Fruit fly (Drosophila melanogaster) whole organism, wandering third instar larva: ENCODE measurements around the gene CG5273.
A peak's percentile ranks its signal among the peaks of the same experiment; 100 is the strongest.

Experiments used
- Abd-B ChIP-seq: fragments of >200 bp; optimal IDR thresholded peaks from 2 replicates; lab custom pipeline; 2017; ENCODE audit warnings: missing biosample characterization, missing genetic modification characterization
- CG32264 ChIP-seq: fragments of 200-800 bp; sonication (Bioruptor generic); optimal IDR thresholded peaks from 2 replicates; lab custom pipeline; 2016; ENCODE audit warnings: missing biosample characterization, missing genetic modification characterization
- CG9705 ChIP-seq: fragments of 200-800 bp; sonication (Bioruptor generic); optimal IDR thresholded peaks from 2 replicates; lab custom pipeline; 2018; ENCODE audit warnings: missing biosample characterization, mild to moderate bottlenecking, missing genetic modification characterization
- CrebA ChIP-seq: fragments of 200-800 bp; sonication (Bioruptor generic); optimal IDR thresholded peaks from 2 replicates; lab custom pipeline; 2016; ENCODE audit warnings: missing biosample characterization, mild to moderate bottlenecking, missing genetic modification characterization, borderline replicate concordance
- Dfd ChIP-seq: fragments of >200 bp; optimal IDR thresholded peaks from 2 replicates; lab custom pipeline; 2017; ENCODE audit warnings: missing biosample characterization, missing genetic modification characterization
- Dif ChIP-seq: fragments of 200-275, 200-300 bp; sonication (Bioruptor generic); optimal IDR thresholded peaks from 2 replicates; lab custom pipeline; 2018; ENCODE audit warnings: missing biosample characterization, missing genetic modification characterization; ENCODE audit not compliant: partially characterized antibody
- GATAd ChIP-seq: sonication (Bioruptor generic); optimal IDR thresholded peaks from 2 replicates; lab custom pipeline; 2016; ENCODE audit warnings: missing biosample characterization, missing genetic modification characterization
- HLH106 ChIP-seq: fragments of 200-800 bp; optimal IDR thresholded peaks from 3 replicates; lab custom pipeline; 2019; ENCODE audit warnings: missing biosample characterization, mild to moderate bottlenecking, missing genetic modification characterization, moderate library complexity
- Hnf4 ChIP-seq: fragments of 200-800 bp; sonication (Bioruptor generic); optimal IDR thresholded peaks from 2 replicates; lab custom pipeline; 2016; ENCODE audit warnings: missing biosample characterization, mild to moderate bottlenecking, missing genetic modification characterization
- Hr78 ChIP-seq: fragments of >200 bp; optimal IDR thresholded peaks from 2 replicates; lab custom pipeline; 2017; ENCODE audit warnings: missing biosample characterization, missing genetic modification characterization
- Hr83 ChIP-seq: fragments of 200-300 bp; sonication (Bioruptor generic); optimal IDR thresholded peaks from 2 replicates; lab custom pipeline; 2016; ENCODE audit warnings: missing biosample characterization, mild to moderate bottlenecking, missing genetic modification characterization, moderate library complexity; ENCODE audit not compliant: poor library complexity, severe bottlenecking
- Jra ChIP-seq: sonication (Bioruptor generic); optimal IDR thresholded peaks from 2 replicates; lab custom pipeline; 2016; ENCODE audit warnings: missing biosample characterization, missing genetic modification characterization
- Mio ChIP-seq: sonication (Bioruptor generic); optimal IDR thresholded peaks from 2 replicates; lab custom pipeline; 2016; ENCODE audit warnings: missing biosample characterization, missing genetic modification characterization
- Myc ChIP-seq: fragments of >200 bp; optimal IDR thresholded peaks from 2 replicates; lab custom pipeline; 2017
- N ChIP-seq: fragments of >200 bp; optimal IDR thresholded peaks from 2 replicates; lab custom pipeline; 2018; ENCODE audit warnings: missing biosample characterization, missing external identifiers, missing genetic modification characterization
- OdsH ChIP-seq: fragments of 200-800 bp; sonication (Bioruptor generic); optimal IDR thresholded peaks from 2 replicates; lab custom pipeline; 2016; ENCODE audit warnings: missing biosample characterization, mild to moderate bottlenecking, missing genetic modification characterization
- Rel ChIP-seq, 2 experiments: fragments of 200-800 bp; sonication (Bioruptor generic) in 1 of 2; optimal IDR thresholded peaks; 2 replicates in 1 of 2; 3 replicates in 1 of 2; lab custom pipeline; 2016 to 2019; ENCODE audit warnings: mild to moderate bottlenecking in 2 of 2, missing biosample characterization in 2 of 2, missing genetic modification characterization in 2 of 2, moderate library complexity in 1 of 2
- Sp1 ChIP-seq: fragments of 200-800 bp; sonication (Bioruptor generic); optimal IDR thresholded peaks from 3 replicates; lab custom pipeline; 2019; ENCODE audit warnings: missing biosample characterization, mild to moderate bottlenecking, missing genetic modification characterization, moderate library complexity
- Vsx2 ChIP-seq: fragments of 200-300, 225-300 bp; sonication (Bioruptor generic); optimal IDR thresholded peaks from 2 replicates; lab custom pipeline; 2018; ENCODE audit warnings: missing biosample characterization, missing genetic modification characterization; ENCODE audit not compliant: partially characterized antibody
- br ChIP-seq: fragments of 200-800 bp; sonication (Bioruptor generic); optimal IDR thresholded peaks from 2 replicates; lab custom pipeline; 2016; ENCODE audit warnings: missing biosample characterization, missing genetic modification characterization
- brk ChIP-seq: fragments of 200-800 bp; sonication (Bioruptor generic); optimal IDR thresholded peaks from 2 replicates; lab custom pipeline; 2016; ENCODE audit warnings: missing biosample characterization, mild to moderate bottlenecking, missing genetic modification characterization
- dl ChIP-seq, 2 experiments: fragments of 175-275, 200-275 bp in 1 of 2; fragments of 200-275 bp in 1 of 2; sonication (Bioruptor generic); optimal IDR thresholded peaks; lab custom pipeline; 2018; ENCODE audit warnings: mild to moderate bottlenecking in 2 of 2, missing biosample characterization in 2 of 2, missing genetic modification characterization in 2 of 2, moderate library complexity in 2 of 2; ENCODE audit not compliant: partially characterized antibody in 2 of 2, insufficient read depth in 1 of 2
- dmrt93B ChIP-seq: fragments of 200-800 bp; sonication (Bioruptor generic); optimal IDR thresholded peaks from 2 replicates; lab custom pipeline; 2018; ENCODE audit warnings: missing biosample characterization, mild to moderate bottlenecking, missing genetic modification characterization
- dsf ChIP-seq: sonication (Bioruptor generic); optimal IDR thresholded peaks from 2 replicates; lab custom pipeline; 2016; ENCODE audit warnings: missing biosample characterization, missing genetic modification characterization, borderline replicate concordance
- ey ChIP-seq: fragments of 200-800 bp; sonication (Bioruptor generic); optimal IDR thresholded peaks from 2 replicates; lab custom pipeline; 2016; ENCODE audit warnings: missing biosample characterization, missing genetic modification characterization
- foxo ChIP-seq, 2 experiments: fragments of 200-800 bp; sonication (Bioruptor generic); optimal IDR thresholded peaks; 2 replicates in 1 of 2; 3 replicates in 1 of 2; lab custom pipeline; 2016 to 2017; ENCODE audit warnings: missing biosample characterization in 2 of 2, missing genetic modification characterization in 2 of 2
- fru ChIP-seq: fragments of 200-800 bp; sonication (Bioruptor generic); optimal IDR thresholded peaks from 3 replicates; lab custom pipeline; 2016; ENCODE audit warnings: missing biosample characterization, mild to moderate bottlenecking, missing genetic modification characterization
- h ChIP-seq: fragments of 200-800 bp; sonication (Bioruptor generic); optimal IDR thresholded peaks from 3 replicates; lab custom pipeline; 2016; ENCODE audit warnings: missing biosample characterization, mild to moderate bottlenecking, missing genetic modification characterization
- jim ChIP-seq: fragments of 175-275, 200-325 bp; sonication (Bioruptor generic); optimal IDR thresholded peaks from 2 replicates; lab custom pipeline; 2016; ENCODE audit warnings: missing biosample characterization, mild to moderate bottlenecking, missing genetic modification characterization
- lola ChIP-seq: fragments of >200 bp; optimal IDR thresholded peaks from 2 replicates; lab custom pipeline; 2017; ENCODE audit warnings: missing biosample characterization, missing genetic modification characterization
- pan ChIP-seq: fragments of >200 bp; optimal IDR thresholded peaks from 2 replicates; lab custom pipeline; 2017
- psq ChIP-seq: fragments of 200-800 bp; sonication (Bioruptor generic); optimal IDR thresholded peaks from 3 replicates; lab custom pipeline; 2017; ENCODE audit warnings: missing biosample characterization, mild to moderate bottlenecking, missing genetic modification characterization, moderate library complexity
- rgr ChIP-seq: fragments of 200-800 bp; sonication (Bioruptor generic); optimal IDR thresholded peaks from 3 replicates; lab custom pipeline; 2016; ENCODE audit warnings: missing biosample characterization, mild to moderate bottlenecking, missing genetic modification characterization
- sage ChIP-seq: fragments of 200-800 bp; sonication (Bioruptor generic); optimal IDR thresholded peaks from 2 replicates; lab custom pipeline; 2016; ENCODE audit warnings: missing biosample characterization, mild to moderate bottlenecking, missing genetic modification characterization
- sv ChIP-seq: fragments of 200-800 bp; sonication (Bioruptor generic); optimal IDR thresholded peaks from 3 replicates; lab custom pipeline; 2016; ENCODE audit warnings: missing biosample characterization, missing genetic modification characterization
- tai ChIP-seq: sonication (Bioruptor generic); optimal IDR thresholded peaks from 2 replicates; lab custom pipeline; 2016; ENCODE audit warnings: missing biosample characterization, missing genetic modification characterization
- usp ChIP-seq: fragments of >200 bp; optimal IDR thresholded peaks from 2 replicates; lab custom pipeline; 2017; ENCODE audit warnings: missing biosample characterization, missing genetic modification characterization
- woc ChIP-seq: sonication (Bioruptor generic); optimal IDR thresholded peaks from 2 replicates; lab custom pipeline; 2016; ENCODE audit warnings: missing biosample characterization, mild to moderate bottlenecking, missing genetic modification characterization

Gene CG5273

DNA sequence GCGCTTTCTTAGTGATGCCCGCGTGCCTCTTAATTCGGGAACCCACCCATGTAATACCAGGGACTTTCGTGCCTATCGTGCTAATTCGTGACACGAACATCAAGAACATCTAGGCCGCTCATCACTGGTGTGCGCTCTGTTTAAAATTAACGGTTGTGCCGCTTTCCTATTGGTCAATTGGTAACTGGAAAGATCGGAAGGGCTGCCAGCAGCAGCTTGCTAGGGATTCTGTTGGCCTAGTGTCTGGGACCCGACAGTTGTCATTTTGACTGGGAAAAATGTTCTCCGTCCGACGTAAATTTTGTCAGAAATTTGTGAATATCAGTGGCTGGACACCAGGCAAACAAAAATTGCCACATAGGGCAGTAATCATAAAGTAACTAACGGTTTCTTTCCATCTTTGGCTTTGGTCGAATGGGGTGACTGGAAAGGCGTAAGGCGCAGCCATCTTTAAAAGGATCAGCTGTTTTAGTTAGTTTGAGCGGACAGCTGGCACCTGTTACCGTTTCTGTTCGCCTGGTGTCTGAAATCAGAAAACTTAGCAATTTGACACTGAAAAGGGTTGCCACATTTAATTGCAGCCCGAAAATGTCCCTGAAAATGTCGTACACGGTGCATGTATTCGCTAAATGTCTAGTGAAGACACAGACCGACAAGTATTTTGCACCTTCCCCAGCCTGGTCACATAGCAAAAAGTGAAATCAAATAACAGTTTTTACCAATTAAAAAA, at the start of gene CG5273:
Gene CG5273 (plus strand): TSS at position 703 of the 730 bp plus-strand sequence.
- TF ChIP-seq sage (no peak), lola (GFP tag; lab: Kevin White, UChicago) (no peak), Abd-B (GFP tag; lab: Kevin White, UChicago) (no peak), N (no peak), CG32264 (GFP tag; lab: Kevin White, UChicago) (no peak), GATAd (GFP tag; lab: Kevin White, UChicago) (no peak), rgr (GFP tag; lab: Kevin White, UChicago) (peak; percentile 32), OdsH (GFP tag; lab: Kevin White, UChicago) (no peak), dl (GFP tag; optimal IDR thresholded peaks at IDR 0.05; lab: Kevin White, UChicago; ENCODE audit: insufficient read depth in 1 of 2, partially characterized antibody in 2 of 2) (peak in 1 of 2 experiments; percentile 21), Sp1 (GFP tag; lab: Kevin White, UChicago) (peak; percentile 3), psq (GFP tag; lab: Kevin White, UChicago) (no peak), Dfd (GFP tag; lab: Kevin White, UChicago) (no peak), Dif (GFP tag; lab: Kevin White, UChicago) (no peak), CG9705 (GFP tag; lab: Kevin White, UChicago) (no peak), Hnf4 (GFP tag; lab: Kevin White, UChicago) (peak; percentile 37), Jra (GFP tag; lab: Kevin White, UChicago) (no peak), Mio (GFP tag; lab: Kevin White, UChicago) (no peak), Hr78 (GFP tag; lab: Kevin White, UChicago) (no peak), Hr83 (peak; percentile 87), brk (GFP tag; lab: Kevin White, UChicago) (no peak), CrebA (GFP tag; lab: Kevin White, UChicago) (no peak), Rel (GFP tag; optimal IDR thresholded peaks at IDR 0.05; lab: Kevin White, UChicago) (no peak), Rel (tag; optimal IDR thresholded peaks at IDR 0.05; lab: Kevin White, UChicago) (peak; percentile 89), tai (GFP tag; lab: Kevin White, UChicago) (no peak), dsf (GFP tag; lab: Kevin White, UChicago) (no peak), woc (GFP tag; lab: Kevin White, UChicago) (peak; percentile 94), ey (no peak), dmrt93B (no peak), foxo (GFP tag; optimal IDR thresholded peaks at IDR 0.05; lab: Kevin White, UChicago) (no peak), HLH106 (tag; lab: Kevin White, UChicago) (peak; percentile 20), sv (GFP tag; lab: Kevin White, UChicago) (no peak), jim (GFP tag; lab: Kevin White, UChicago) (no peak), pan (lab: Kevin White, UChicago) (no peak), Myc (lab: Kevin White, UChicago) (no peak), usp (GFP tag; lab: Kevin White, UChicago) (no peak), fru (GFP tag; lab: Kevin White, UChicago) (peak; percentile 91), Vsx2 (GFP tag; lab: Kevin White, UChicago) (no peak), br (GFP tag; lab: Kevin White, UChicago) (peak; percentile 41), h (GFP tag; lab: Kevin White, UChicago) (peak; percentile 42)

DNA sequence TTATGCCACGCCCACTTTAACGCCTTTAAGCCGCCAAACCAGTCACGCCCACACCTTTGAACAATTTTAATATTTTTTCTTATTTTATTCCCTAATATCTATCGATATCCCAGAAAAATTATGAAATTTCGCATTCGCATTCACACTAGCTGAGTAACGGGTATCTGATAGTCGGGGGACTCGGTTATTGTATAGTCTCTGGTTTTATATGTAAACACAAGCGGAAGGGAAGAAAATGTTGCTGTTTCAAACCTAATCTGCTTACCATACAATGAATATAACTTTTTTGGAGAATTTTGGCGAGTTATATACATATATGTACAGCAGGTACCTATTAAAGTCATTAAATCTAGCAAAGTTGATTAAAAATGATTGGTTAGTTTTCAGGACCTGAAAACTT, 48.5 kb upstream of the CG5273 start:
- TF ChIP-seq Dfd (GFP tag; lab: Kevin White, UChicago) (peak; percentile 76), Mio (GFP tag; lab: Kevin White, UChicago) (no peak)
